Fruit fly (Drosophila melanogaster) whole organism, embryonic: Measurements from ENCODE around the gene Cep97.
A peak's percentile ranks its signal among the peaks of the same experiment; 100 is the strongest.

ENCODE experiments used
- Aef1 ChIP-seq: fragments of 200-800 bp; sonication (Bioruptor generic); IDR thresholded peaks from 3 replicates; pipeline ENCODE4 v1.3.6; 2022; ENCODE audit warnings: missing biosample characterization, missing genetic modification characterization
- B-H1 ChIP-seq: fragments of 200-800 bp; sonication (Bioruptor generic); IDR thresholded peaks from 3 replicates; pipeline ENCODE4 v1.3.6; 2022; ENCODE audit warnings: missing biosample characterization, missing genetic modification characterization
- B-H2 ChIP-seq: fragments of 200-800 bp; sonication (Bioruptor generic); optimal IDR thresholded peaks from 2 replicates; lab custom pipeline; 2018; ENCODE audit warnings: missing biosample characterization, mild to moderate bottlenecking, missing genetic modification characterization
- CG10565 ChIP-seq: fragments of 200-800 bp; sonication (Bioruptor generic); optimal IDR thresholded peaks from 3 replicates; lab custom pipeline; 2016; ENCODE audit warnings: missing biosample characterization, mild to moderate bottlenecking, missing genetic modification characterization
- CG13624 ChIP-seq: fragments of 200-800 bp; sonication (Bioruptor generic); optimal IDR thresholded peaks from 2 replicates; lab custom pipeline; 2016; ENCODE audit warnings: missing biosample characterization, missing genetic modification characterization
- CG14860 ChIP-seq: fragments of 200-800 bp; sonication (Bioruptor generic); IDR thresholded peaks from 3 replicates; pipeline ENCODE4 v1.3.6; 2022; ENCODE audit warnings: missing biosample characterization, missing genetic modification characterization; ENCODE audit not compliant: partially characterized antibody
- CG15073 ChIP-seq: fragments of 200-800 bp; sonication (Bioruptor generic); optimal IDR thresholded peaks from 2 replicates; lab custom pipeline; 2016; ENCODE audit warnings: missing biosample characterization, missing genetic modification characterization
- CG15601 ChIP-seq: fragments of 200-800 bp; sonication (Bioruptor generic); optimal IDR thresholded peaks from 3 replicates; lab custom pipeline; 2019; ENCODE audit warnings: missing biosample characterization, mild to moderate bottlenecking, missing genetic modification characterization, moderate library complexity
- CG1603 ChIP-seq: fragments of 200-800 bp; sonication (Bioruptor generic); optimal IDR thresholded peaks from 2 replicates; lab custom pipeline; 2019; ENCODE audit warnings: missing biosample characterization, mild to moderate bottlenecking, missing genetic modification characterization, moderate library complexity
- CG16779 ChIP-seq: fragments of 200-800 bp; sonication (Bioruptor generic); IDR thresholded peaks from 2 replicates; pipeline ENCODE4 v1.3.6; 2022; ENCODE audit warnings: missing biosample characterization, missing genetic modification characterization
- CG16815 ChIP-seq: fragments of 200-800 bp; sonication (Bioruptor generic); optimal IDR thresholded peaks from 3 replicates; lab custom pipeline; 2017; ENCODE audit warnings: missing biosample characterization, mild to moderate bottlenecking, missing genetic modification characterization
- CG17612 ChIP-seq: fragments of 200-800 bp; sonication (Bioruptor generic); IDR thresholded peaks from 2 replicates; pipeline ENCODE4 v1.3.6; 2022; ENCODE audit warnings: missing biosample characterization, missing genetic modification characterization
- CG18476 ChIP-seq: fragments of 200-800 bp; sonication (Bioruptor generic); optimal IDR thresholded peaks from 2 replicates; lab custom pipeline; 2016; ENCODE audit warnings: missing biosample characterization, mild to moderate bottlenecking, missing genetic modification characterization
- CG3838 ChIP-seq: fragments of 200-800 bp; sonication (Bioruptor generic); optimal IDR thresholded peaks from 3 replicates; lab custom pipeline; 2016; ENCODE audit warnings: missing biosample characterization, missing genetic modification characterization
- CG8089 ChIP-seq: fragments of 200-800 bp; sonication (Bioruptor generic); optimal IDR thresholded peaks from 3 replicates; lab custom pipeline; 2016; ENCODE audit warnings: missing biosample characterization, missing genetic modification characterization
- CG8765 ChIP-seq: fragments of 200-800 bp; sonication (Bioruptor generic); IDR thresholded peaks from 2 replicates; pipeline ENCODE4 v1.3.6; 2022; ENCODE audit warnings: missing biosample characterization, missing genetic modification characterization
- CG9609 ChIP-seq: fragments of 200-800 bp; sonication (Bioruptor generic); optimal IDR thresholded peaks from 3 replicates; lab custom pipeline; 2016; ENCODE audit warnings: missing biosample characterization, missing genetic modification characterization
- Doc3 ChIP-seq: fragments of 200-800 bp; sonication (Bioruptor generic); IDR thresholded peaks from 3 replicates; pipeline ENCODE4 v1.3.6; 2022; ENCODE audit warnings: missing biosample characterization, missing genetic modification characterization; ENCODE audit not compliant: partially characterized antibody
- E2f1 ChIP-seq: fragments of 200-800 bp; sonication (Bioruptor generic); IDR thresholded peaks from 2 replicates; pipeline ENCODE4 v1.3.6; 2022; ENCODE audit warnings: missing biosample characterization, missing genetic modification characterization
- HHEX ChIP-seq: fragments of 200-800 bp; sonication (Bioruptor generic); optimal IDR thresholded peaks from 3 replicates; lab custom pipeline; 2017; ENCODE audit warnings: missing biosample characterization, mild to moderate bottlenecking, missing genetic modification characterization, missing genetic modification reagents
- HLH3B ChIP-seq: fragments of 200-800 bp; sonication (Bioruptor generic); IDR thresholded peaks from 2 replicates; pipeline ENCODE4 v1.3.6; 2022; ENCODE audit warnings: missing biosample characterization, missing genetic modification characterization
- Hmx ChIP-seq: fragments of 200-800 bp; sonication (Bioruptor generic); optimal IDR thresholded peaks from 2 replicates; lab custom pipeline; 2016; ENCODE audit warnings: missing biosample characterization, missing genetic modification characterization
- Mad ChIP-seq: fragments of 200-800 bp; sonication (Bioruptor generic); optimal IDR thresholded peaks from 2 replicates; lab custom pipeline; 2016; ENCODE audit warnings: missing biosample characterization, missing genetic modification characterization
- Mrtf ChIP-seq: fragments of 200-800 bp; sonication (Bioruptor generic); IDR thresholded peaks from 3 replicates; pipeline ENCODE4 v1.3.6; 2022; ENCODE audit warnings: missing biosample characterization, missing genetic modification characterization
- Nf-YB ChIP-seq: fragments of 200-800 bp; sonication (Bioruptor generic); optimal IDR thresholded peaks from 3 replicates; lab custom pipeline; 2019; ENCODE audit warnings: missing biosample characterization, mild to moderate bottlenecking, missing genetic modification characterization, moderate library complexity
- Ptx1 ChIP-seq: fragments of 200-800 bp; sonication (Bioruptor generic); IDR thresholded peaks from 2 replicates; pipeline ENCODE4 v1.3.6; 2022; ENCODE audit warnings: missing biosample characterization, missing genetic modification characterization
- Six4 ChIP-seq: fragments of 200-800 bp; sonication (Bioruptor generic); optimal IDR thresholded peaks from 2 replicates; lab custom pipeline; 2016; ENCODE audit warnings: missing biosample characterization, missing genetic modification characterization
- Ssrp ChIP-seq: fragments of 200-800 bp; sonication (Bioruptor generic); optimal IDR thresholded peaks from 2 replicates; lab custom pipeline; 2018; ENCODE audit warnings: missing biosample characterization, mild to moderate bottlenecking, missing genetic modification characterization, moderate library complexity
- ash1 ChIP-seq: fragments of 200-800 bp; sonication (Bioruptor generic); optimal IDR thresholded peaks from 2 replicates; lab custom pipeline; 2018; ENCODE audit warnings: missing biosample characterization, mild to moderate bottlenecking, missing genetic modification characterization
- bowl ChIP-seq: fragments of 200-800 bp; sonication (Bioruptor generic); IDR thresholded peaks from 2 replicates; pipeline ENCODE4 v1.3.6; 2022; ENCODE audit warnings: missing biosample characterization, missing genetic modification characterization
- cas ChIP-seq: fragments of 200-800 bp; sonication (Bioruptor generic); IDR thresholded peaks from 2 replicates; pipeline ENCODE4 v1.3.6; 2022; ENCODE audit warnings: missing biosample characterization, missing genetic modification characterization
- chm ChIP-seq: fragments of 200-800 bp; sonication (Bioruptor generic); IDR thresholded peaks from 2 replicates; pipeline ENCODE4 v1.3.6; 2022; ENCODE audit warnings: missing biosample characterization, missing genetic modification characterization
- ci ChIP-seq: fragments of 200-800 bp; sonication (Bioruptor generic); IDR thresholded peaks from 3 replicates; pipeline ENCODE4 v1.3.6; 2022; ENCODE audit warnings: missing biosample characterization, missing genetic modification characterization
- cwo ChIP-seq: fragments of 200-800 bp; sonication (Bioruptor generic); optimal IDR thresholded peaks from 3 replicates; lab custom pipeline; 2017; ENCODE audit warnings: missing biosample characterization, missing genetic modification characterization, mild to moderate bottlenecking, moderate library complexity, missing genetic modification reagents
- dimm ChIP-seq: fragments of 200-800 bp; sonication (Bioruptor generic); IDR thresholded peaks from 2 replicates; pipeline ENCODE4 v1.3.6; 2022; ENCODE audit warnings: missing biosample characterization, missing genetic modification characterization
- dm ChIP-seq: fragments of 200-800 bp; sonication (Bioruptor generic); optimal IDR thresholded peaks from 3 replicates; lab custom pipeline; 2016; ENCODE audit warnings: missing biosample characterization, missing genetic modification characterization
- exex ChIP-seq: fragments of 200-800 bp; sonication (Bioruptor generic); optimal IDR thresholded peaks from 4 replicates; lab custom pipeline; 2018; ENCODE audit warnings: missing biosample characterization, mild to moderate bottlenecking, missing genetic modification characterization, moderate library complexity
- fd96Cb ChIP-seq: fragments of 200-800 bp; sonication (Bioruptor generic); optimal IDR thresholded peaks from 2 replicates; lab custom pipeline; 2018; ENCODE audit warnings: missing biosample characterization, mild to moderate bottlenecking, missing genetic modification characterization, moderate library complexity
- gcm2 ChIP-seq: fragments of 200-800 bp; sonication (Bioruptor generic); optimal IDR thresholded peaks from 2 replicates; lab custom pipeline; 2016; ENCODE audit warnings: missing biosample characterization, missing genetic modification characterization
- gem ChIP-seq: fragments of 200-800 bp; sonication (Bioruptor generic); optimal IDR thresholded peaks from 2 replicates; lab custom pipeline; 2019; ENCODE audit warnings: missing biosample characterization, mild to moderate bottlenecking, missing genetic modification characterization, moderate library complexity
- ham ChIP-seq: fragments of 200-800 bp; sonication (Bioruptor generic); IDR thresholded peaks from 2 replicates; pipeline ENCODE4 v1.3.6; 2022; ENCODE audit warnings: missing biosample characterization, missing genetic modification characterization
- hbn ChIP-seq: fragments of 200-800 bp; sonication (Bioruptor generic); IDR thresholded peaks from 2 replicates; pipeline ENCODE4 v1.3.6; 2022; ENCODE audit warnings: missing biosample characterization, missing genetic modification characterization; ENCODE audit not compliant: partially characterized antibody
- ind ChIP-seq: fragments of 200-800 bp; sonication (Bioruptor generic); optimal IDR thresholded peaks from 3 replicates; lab custom pipeline; 2016; ENCODE audit warnings: missing biosample characterization, missing genetic modification characterization
- insv ChIP-seq, 2 experiments: fragments of 200-800 bp; sonication (Bioruptor generic); optimal IDR thresholded peaks; 3 replicates each; lab custom pipeline; 2016 to 2018; ENCODE audit warnings: missing biosample characterization in 2 of 2, missing genetic modification characterization in 2 of 2
- kah ChIP-seq: fragments of 200-800 bp; sonication (Bioruptor generic); optimal IDR thresholded peaks from 2 replicates; lab custom pipeline; 2018; ENCODE audit warnings: missing biosample characterization, mild to moderate bottlenecking, missing genetic modification characterization
- nerfin-1 ChIP-seq: fragments of 200-800 bp; sonication (Bioruptor generic); optimal IDR thresholded peaks from 3 replicates; lab custom pipeline; 2019; ENCODE audit warnings: missing biosample characterization, mild to moderate bottlenecking, missing genetic modification characterization, moderate library complexity
- odd ChIP-seq: fragments of 200-800 bp; sonication (Bioruptor generic); optimal IDR thresholded peaks from 2 replicates; lab custom pipeline; 2017; ENCODE audit warnings: missing biosample characterization, mild to moderate bottlenecking, missing genetic modification characterization
- onecut ChIP-seq: fragments of 200-800 bp; sonication (Bioruptor generic); IDR thresholded peaks from 2 replicates; pipeline ENCODE4 v1.3.6; 2022; ENCODE audit warnings: missing biosample characterization, missing genetic modification characterization
- peb ChIP-seq: fragments of 200-800 bp; sonication (Bioruptor generic); IDR thresholded peaks from 2 replicates; pipeline ENCODE4 v1.3.6; 2022; ENCODE audit warnings: missing biosample characterization, missing genetic modification characterization
- pita ChIP-seq: fragments of 200-800 bp; sonication (Bioruptor generic); optimal IDR thresholded peaks from 2 replicates; lab custom pipeline; 2017; ENCODE audit warnings: missing biosample characterization, mild to moderate bottlenecking, missing genetic modification characterization
- trem ChIP-seq: fragments of 200-800 bp; optimal IDR thresholded peaks from 3 replicates; lab custom pipeline; 2019; ENCODE audit warnings: missing biosample characterization, mild to moderate bottlenecking, missing genetic modification characterization, moderate library complexity
- zen ChIP-seq: fragments of 200-800 bp; sonication (Bioruptor generic); optimal IDR thresholded peaks from 3 replicates; lab custom pipeline; 2018; ENCODE audit warnings: missing biosample characterization, mild to moderate bottlenecking, missing genetic modification characterization, moderate library complexity

Cep97 gene

dm6 chr2L:3896834-3897143 lies 29.3 kb downstream of the Cep97 start (continued):
- no peak for TF ChIP-seq gcm2
- no peak for TF ChIP-seq Doc3 (GFP tag; lab: Robert Waterston, UW)
- TF ChIP-seq E2f1 = peak; percentile 71
- TF ChIP-seq CG14860 = no peak
- peak; percentile 0 for TF ChIP-seq trem
- TF ChIP-seq B-H2 (GFP tag; lab: Kevin White, UChicago) = peak; percentile 73
- peak; percentile 6 for TF ChIP-seq kah (GFP tag; lab: Kevin White, UChicago)
- TF ChIP-seq CG1603 = peak; percentile 2
- peak; percentile 42; the same call in 1 of the 3 replicates for TF ChIP-seq B-H1
- TF ChIP-seq onecut = peak; percentile 69
- TF ChIP-seq CG16815 (GFP tag; lab: Kevin White, UChicago) = peak; percentile 36
- no peak for TF ChIP-seq CG10565
- peak; percentile 6 for TF ChIP-seq dm (GFP tag; lab: Kevin White, UChicago)
- no peak for TF ChIP-seq zen (tag; lab: Kevin White, UChicago)
- peak; percentile 72 for TF ChIP-seq HHEX (GFP tag; lab: Kevin White, UChicago)
- TF ChIP-seq chm (GFP tag; lab: Robert Waterston, UW) = no peak
- TF ChIP-seq exex (tag; lab: Kevin White, UChicago) = no peak
- TF ChIP-seq odd (GFP tag; lab: Kevin White, UChicago) = peak; percentile 41
- no peak; the same call in 1 of the 3 replicates for TF ChIP-seq ci (GFP tag; lab: Robert Waterston, UW)
- TF ChIP-seq Mad (GFP tag; lab: Kevin White, UChicago) = no peak
- no peak for TF ChIP-seq ash1 (GFP tag; lab: Kevin White, UChicago)
- TF ChIP-seq insv (GFP tag; optimal IDR thresholded peaks at IDR 0.05; lab: Kevin White, UChicago) = no peak
- peak; percentile 39; the same call in 1 of the 3 replicates for TF ChIP-seq Mrtf (GFP tag; lab: Robert Waterston, UW)
- TF ChIP-seq Aef1 (GFP tag; lab: Robert Waterston, UW) = peak; percentile 74
- no peak for TF ChIP-seq CG15073 (GFP tag; lab: Kevin White, UChicago)
- peak; percentile 71 for TF ChIP-seq ind (GFP tag; lab: Kevin White, UChicago)
- TF ChIP-seq peb (GFP tag; lab: Robert Waterston, UW) = peak; percentile 10; the same call in 1 of the 2 replicates
- TF ChIP-seq bowl = 0 out of 2 replicates have a peak, but pooled peaks have one; percentile 41
- TF ChIP-seq cas (GFP tag; lab: Robert Waterston, UW) = 0 out of 2 replicates have a peak, but pooled peaks have one; percentile 40
- TF ChIP-seq Ssrp (tag; lab: Kevin White, UChicago) = no peak
- TF ChIP-seq CG3838 (GFP tag; lab: Kevin White, UChicago) = no peak
- no peak for TF ChIP-seq CG18476
- TF ChIP-seq HLH3B (GFP tag; lab: Robert Waterston, UW) = peak; percentile 79; the same call in 1 of the 2 replicates
- TF ChIP-seq Six4 (GFP tag; lab: Kevin White, UChicago) = no peak
- no peak for TF ChIP-seq CG15601 (tag; lab: Kevin White, UChicago)
- TF ChIP-seq CG16779 (GFP tag; lab: Robert Waterston, UW) = no peak; the same call in 1 of the 2 replicates
- TF ChIP-seq fd96Cb (tag; lab: Kevin White, UChicago) = peak; percentile 44
- TF ChIP-seq CG17612 (GFP tag; lab: Robert Waterston, UW) = no peak
- no peak for TF ChIP-seq ham (GFP tag; lab: Robert Waterston, UW)
- peak; percentile 71 for TF ChIP-seq Ptx1 (GFP tag; lab: Robert Waterston, UW)
- peak; percentile 62 for TF ChIP-seq CG8765 (GFP tag; lab: Robert Waterston, UW)
- TF ChIP-seq cwo (GFP tag; lab: Kevin White, UChicago) = peak; percentile 52
- peak; percentile 82 for TF ChIP-seq gem
- TF ChIP-seq Hmx = no peak
- TF ChIP-seq CG9609 (GFP tag; lab: Kevin White, UChicago) = no peak
- peak; percentile 17 for TF ChIP-seq Nf-YB (GFP tag; lab: Kevin White, UChicago)
- peak; percentile 25 for TF ChIP-seq CG13624
- TF ChIP-seq CG8089 (GFP tag; lab: Kevin White, UChicago) = no peak
- TF ChIP-seq hbn = no peak
- TF ChIP-seq pita (GFP tag; lab: Kevin White, UChicago) = no peak
- TF ChIP-seq nerfin-1 (tag; lab: Kevin White, UChicago) = no peak
- 0 out of 2 replicates have a peak, but pooled peaks have one; percentile 7 for TF ChIP-seq dimm (GFP tag; lab: Robert Waterston, UW)
